Fruit fly (Drosophila melanogaster) whole organism, embryonic: ENCODE results near the gene RIOK2.

ENCODE experiments used
- CG10321 ChIP-seq: fragments of 200-800 bp; sonication (Bioruptor generic); IDR thresholded peaks from 2 replicates; pipeline ENCODE4 v1.3.6; 2022; ENCODE audit warnings: missing biosample characterization, missing genetic modification characterization
- CG12769 ChIP-seq: fragments of 200-800 bp; sonication (Bioruptor generic); optimal IDR thresholded peaks from 2 replicates; lab custom pipeline; 2019; ENCODE audit warnings: missing biosample characterization, mild to moderate bottlenecking, missing genetic modification characterization, moderate library complexity
- CG13296 ChIP-seq: fragments of 200-800 bp; sonication (Bioruptor generic); optimal IDR thresholded peaks from 3 replicates; lab custom pipeline; 2018; ENCODE audit warnings: missing biosample characterization, mild to moderate bottlenecking, missing genetic modification characterization
- CG14050 ChIP-seq: fragments of 200-800 bp; sonication (Bioruptor generic); IDR thresholded peaks from 3 replicates; pipeline ENCODE4 v1.3.6; 2022; ENCODE audit warnings: missing biosample characterization, missing genetic modification characterization
- CG14860 ChIP-seq: fragments of 200-800 bp; sonication (Bioruptor generic); IDR thresholded peaks from 3 replicates; pipeline ENCODE4 v1.3.6; 2022; ENCODE audit warnings: missing biosample characterization, missing genetic modification characterization; ENCODE audit not compliant: partially characterized antibody
- CG17829 ChIP-seq: fragments of 200-800 bp; optimal IDR thresholded peaks from 2 replicates; lab custom pipeline; 2019; ENCODE audit warnings: missing biosample characterization, mild to moderate bottlenecking, missing genetic modification characterization, moderate library complexity
- CG1832 ChIP-seq: fragments of 200-800 bp; sonication (Bioruptor generic); optimal IDR thresholded peaks from 2 replicates; lab custom pipeline; 2017; ENCODE audit warnings: missing biosample characterization, mild to moderate bottlenecking, missing genetic modification characterization, inconsistent platforms
- CG2678 ChIP-seq: fragments of 200-800 bp; sonication (Bioruptor generic); optimal IDR thresholded peaks from 3 replicates; lab custom pipeline; 2019; ENCODE audit warnings: missing biosample characterization, mild to moderate bottlenecking, missing genetic modification characterization, moderate library complexity
- CG31224 ChIP-seq: fragments of 200-800 bp; sonication (Bioruptor generic); IDR thresholded peaks from 2 replicates; pipeline ENCODE4 v1.3.6; 2022; ENCODE audit warnings: missing biosample characterization, missing genetic modification characterization
- CG33557 ChIP-seq: fragments of 200-800 bp; sonication (Bioruptor generic); optimal IDR thresholded peaks from 2 replicates; lab custom pipeline; 2019; ENCODE audit warnings: missing biosample characterization, mild to moderate bottlenecking, missing genetic modification characterization, moderate library complexity
- CG4404 ChIP-seq: fragments of 200-800 bp; sonication (Bioruptor generic); IDR thresholded peaks from 2 replicates; pipeline ENCODE4 v1.3.6; 2022; ENCODE audit warnings: missing biosample characterization, missing genetic modification characterization
- CG6254 ChIP-seq: fragments of 200-800 bp; sonication (Bioruptor generic); optimal IDR thresholded peaks from 3 replicates; lab custom pipeline; 2017; ENCODE audit warnings: mild to moderate bottlenecking, missing biosample characterization, missing genetic modification reagents, missing genetic modification characterization
- CG7745 ChIP-seq: fragments of 200-800 bp; sonication (Bioruptor generic); optimal IDR thresholded peaks from 2 replicates; lab custom pipeline; 2018; ENCODE audit warnings: missing biosample characterization, mild to moderate bottlenecking, missing genetic modification characterization, moderate library complexity
- CG9932 ChIP-seq: fragments of 200-800 bp; sonication (Bioruptor generic); IDR thresholded peaks from 2 replicates; pipeline ENCODE4 v1.3.6; 2022; ENCODE audit warnings: missing biosample characterization, missing genetic modification characterization
- Dll ChIP-seq: fragments of 200-800 bp; sonication (Bioruptor generic); IDR thresholded peaks from 4 replicates; pipeline ENCODE4 v1.3.6; 2022; ENCODE audit warnings: missing biosample characterization, missing genetic modification characterization; ENCODE audit not compliant: partially characterized antibody
- Doc2 ChIP-seq: fragments of 200-800 bp; sonication (Bioruptor generic); IDR thresholded peaks from 2 replicates; pipeline ENCODE4 v1.3.6; 2022; ENCODE audit warnings: missing biosample characterization, missing genetic modification characterization
- ERR ChIP-seq: fragments of 200-800 bp; sonication (Bioruptor generic); optimal IDR thresholded peaks from 2 replicates; lab custom pipeline; 2016; ENCODE audit warnings: missing biosample characterization, missing genetic modification characterization
- Gsc ChIP-seq: fragments of 200-800 bp; sonication (Bioruptor generic); IDR thresholded peaks from 2 replicates; pipeline ENCODE4 v1.3.6; 2022; ENCODE audit warnings: missing biosample characterization, missing genetic modification characterization
- HLHmδ ChIP-seq: fragments of 200-800 bp; sonication (Bioruptor generic); optimal IDR thresholded peaks from 2 replicates; lab custom pipeline; 2018; ENCODE audit warnings: missing biosample characterization, mild to moderate bottlenecking, missing genetic modification characterization, moderate library complexity
- Lim3 ChIP-seq: fragments of 200-800 bp; sonication (Bioruptor generic); IDR thresholded peaks from 2 replicates; pipeline ENCODE4 v1.3.6; 2022; ENCODE audit warnings: missing biosample characterization, missing genetic modification characterization
- MTF-1 ChIP-seq: fragments of 200-800 bp; sonication (Bioruptor generic); optimal IDR thresholded peaks from 2 replicates; lab custom pipeline; 2018; ENCODE audit warnings: missing biosample characterization, mild to moderate bottlenecking, missing genetic modification characterization, borderline replicate concordance
- Oaz ChIP-seq: fragments of 200-800 bp; sonication (Bioruptor generic); IDR thresholded peaks from 2 replicates; pipeline ENCODE4 v1.3.6; 2022; ENCODE audit warnings: missing biosample characterization, missing genetic modification characterization
- Stat92E ChIP-seq, 3 experiments: fragments of >200 bp in 2 of 3; fragments of 200-800 bp in 1 of 3; sonication (Bioruptor generic) in 1 of 3; optimal IDR thresholded peaks; 2 replicates each; lab custom pipeline; 2017 to 2019; ENCODE audit warnings: missing biosample characterization in 3 of 3, missing genetic modification characterization in 3 of 3, mild to moderate bottlenecking in 1 of 3, moderate library complexity in 1 of 3
- Xrp1 ChIP-seq: fragments of 200-800 bp; sonication (Bioruptor generic); IDR thresholded peaks from 2 replicates; pipeline ENCODE4 v1.3.6; 2022; ENCODE audit warnings: missing biosample characterization, missing genetic modification characterization
- bcd ChIP-seq: fragments of 200-800 bp; sonication (Bioruptor generic); optimal IDR thresholded peaks from 2 replicates; lab custom pipeline; 2017; ENCODE audit warnings: missing biosample characterization, mild to moderate bottlenecking, missing genetic modification characterization
- bowl ChIP-seq: fragments of 200-800 bp; sonication (Bioruptor generic); IDR thresholded peaks from 2 replicates; pipeline ENCODE4 v1.3.6; 2022; ENCODE audit warnings: missing biosample characterization, missing genetic modification characterization
- cas ChIP-seq: fragments of 200-800 bp; sonication (Bioruptor generic); IDR thresholded peaks from 2 replicates; pipeline ENCODE4 v1.3.6; 2022; ENCODE audit warnings: missing biosample characterization, missing genetic modification characterization
- ci ChIP-seq: fragments of 200-800 bp; sonication (Bioruptor generic); IDR thresholded peaks from 3 replicates; pipeline ENCODE4 v1.3.6; 2022; ENCODE audit warnings: missing biosample characterization, missing genetic modification characterization
- crp ChIP-seq, 2 experiments: fragments of 200-800 bp; sonication (Bioruptor generic); optimal IDR thresholded peaks; 2 replicates in 1 of 2; 3 replicates in 1 of 2; lab custom pipeline; 2017; ENCODE audit warnings: missing biosample characterization in 2 of 2, missing genetic modification characterization in 2 of 2, mild to moderate bottlenecking in 1 of 2, moderate library complexity in 1 of 2
- dimm ChIP-seq: fragments of 200-800 bp; sonication (Bioruptor generic); IDR thresholded peaks from 2 replicates; pipeline ENCODE4 v1.3.6; 2022; ENCODE audit warnings: missing biosample characterization, missing genetic modification characterization
- dysf ChIP-seq: fragments of 200-800 bp; sonication (Bioruptor generic); IDR thresholded peaks from 3 replicates; pipeline ENCODE4 v1.3.6; 2022; ENCODE audit warnings: missing biosample characterization, missing genetic modification characterization
- ewg ChIP-seq: fragments of 200-800 bp; sonication (Bioruptor generic); optimal IDR thresholded peaks from 3 replicates; lab custom pipeline; 2017; ENCODE audit warnings: mild to moderate bottlenecking, missing biosample characterization, missing genetic modification reagents, missing genetic modification characterization
- fd96Cb ChIP-seq: fragments of 200-800 bp; sonication (Bioruptor generic); optimal IDR thresholded peaks from 2 replicates; lab custom pipeline; 2018; ENCODE audit warnings: missing biosample characterization, mild to moderate bottlenecking, missing genetic modification characterization, moderate library complexity
- gcm2 ChIP-seq: fragments of 200-800 bp; sonication (Bioruptor generic); optimal IDR thresholded peaks from 2 replicates; lab custom pipeline; 2016; ENCODE audit warnings: missing biosample characterization, missing genetic modification characterization
- hkb ChIP-seq, 2 experiments: fragments of 200-800 bp in 1 of 2; fragments of >200 bp in 1 of 2; sonication (Bioruptor generic) in 1 of 2; IDR thresholded peaks in 1 of 2; optimal IDR thresholded peaks in 1 of 2; 2 replicates each; pipeline versions ENCODE4 v1.3.6 to Lab custom; 2017 to 2022; ENCODE audit warnings: missing biosample characterization in 1 of 2, missing genetic modification characterization in 1 of 2
- ind ChIP-seq: fragments of 200-800 bp; sonication (Bioruptor generic); optimal IDR thresholded peaks from 3 replicates; lab custom pipeline; 2016; ENCODE audit warnings: missing biosample characterization, missing genetic modification characterization
- maf-S ChIP-seq: fragments of 200-800 bp; sonication (Bioruptor generic); optimal IDR thresholded peaks from 2 replicates; lab custom pipeline; 2016; ENCODE audit warnings: missing biosample characterization, missing genetic modification characterization
- nerfin-1 ChIP-seq: fragments of 200-800 bp; sonication (Bioruptor generic); optimal IDR thresholded peaks from 3 replicates; lab custom pipeline; 2019; ENCODE audit warnings: missing biosample characterization, mild to moderate bottlenecking, missing genetic modification characterization, moderate library complexity
- otp ChIP-seq: fragments of 200-800 bp; sonication (Bioruptor generic); IDR thresholded peaks from 3 replicates; pipeline ENCODE4, ENCODE4 v1.3.6; 2022; ENCODE audit warnings: missing biosample characterization, missing genetic modification characterization
- pb ChIP-seq: fragments of 200-800 bp; sonication (Bioruptor generic); optimal IDR thresholded peaks from 3 replicates; lab custom pipeline; 2016; ENCODE audit warnings: missing biosample characterization, missing genetic modification characterization
- pita ChIP-seq: fragments of 200-800 bp; sonication (Bioruptor generic); optimal IDR thresholded peaks from 2 replicates; lab custom pipeline; 2017; ENCODE audit warnings: missing biosample characterization, mild to moderate bottlenecking, missing genetic modification characterization
- psq ChIP-seq: fragments of 200-800 bp; sonication (Bioruptor generic); optimal IDR thresholded peaks from 2 replicates; lab custom pipeline; 2017; ENCODE audit warnings: missing biosample characterization, missing genetic modification characterization
- ranshi ChIP-seq: fragments of 200-800 bp; sonication (Bioruptor generic); IDR thresholded peaks from 2 replicates; pipeline ENCODE4 v1.3.6; 2022; ENCODE audit warnings: missing biosample characterization, missing genetic modification characterization
- schlank ChIP-seq: fragments of 200-800 bp; sonication (Bioruptor generic); optimal IDR thresholded peaks from 2 replicates; lab custom pipeline; 2018; ENCODE audit warnings: missing biosample characterization, mild to moderate bottlenecking, missing genetic modification characterization
- sd ChIP-seq: fragments of 200-800 bp; sonication (Bioruptor generic); optimal IDR thresholded peaks from 3 replicates; lab custom pipeline; 2018; ENCODE audit warnings: missing biosample characterization, mild to moderate bottlenecking, missing genetic modification characterization, moderate library complexity
- sisA ChIP-seq: fragments of 200-800 bp; sonication (Bioruptor generic); IDR thresholded peaks from 2 replicates; pipeline ENCODE4 v1.3.6; 2022; ENCODE audit warnings: missing biosample characterization, missing genetic modification characterization
- so ChIP-seq: fragments of 200-800 bp; sonication (Bioruptor generic); IDR thresholded peaks from 3 replicates; pipeline ENCODE4 v1.3.6; 2022; ENCODE audit warnings: missing biosample characterization, missing genetic modification characterization
- stc ChIP-seq: fragments of 200-800 bp; sonication (Bioruptor generic); IDR thresholded peaks from 2 replicates; pipeline ENCODE4 v1.3.6; 2022; ENCODE audit warnings: missing biosample characterization, missing genetic modification characterization
- vfl ChIP-seq: fragments of 200-800 bp; sonication (Bioruptor generic); optimal IDR thresholded peaks from 2 replicates; lab custom pipeline; 2016; ENCODE audit warnings: missing biosample characterization, missing genetic modification characterization
- zen2 ChIP-seq: fragments of 200-800 bp; sonication (Bioruptor generic); IDR thresholded peaks from 3 replicates; pipeline ENCODE4 v1.3.6; 2022; ENCODE audit warnings: missing biosample characterization, missing genetic modification characterization; ENCODE audit not compliant: partially characterized antibody

Gene RIOK2

DNA sequence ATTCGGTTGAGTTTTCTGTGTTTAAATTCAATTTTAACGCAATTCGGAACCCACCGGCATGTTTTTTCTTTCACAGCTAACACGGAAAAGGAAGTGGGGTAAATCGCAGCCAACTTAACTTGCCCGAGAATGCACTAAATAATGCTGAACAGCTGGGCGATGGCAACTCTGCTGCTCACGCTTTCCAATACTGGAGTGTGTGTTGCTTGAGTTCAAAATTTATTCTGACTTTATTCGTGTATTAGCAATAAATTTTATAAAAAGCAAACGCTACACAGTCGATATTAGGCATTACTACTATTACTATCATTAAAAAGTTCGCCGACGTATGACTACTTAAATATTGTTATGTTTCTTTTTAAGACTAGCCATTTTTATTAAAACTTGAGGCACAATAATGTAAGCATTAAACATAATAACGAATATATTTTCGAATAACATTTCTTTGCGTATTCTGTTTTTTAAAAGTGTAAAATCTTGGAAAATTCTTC, 18.2 kb upstream of the RIOK2 start, which contains the start of the genes RpS27 and Nup37 (continued):
- TF ChIP-seq cas (GFP tag; lab: Robert Waterston, UW) (peak; percentile 91), CG12769 (tag; lab: Kevin White, UChicago) (peak; percentile 98), ranshi (GFP tag; lab: Robert Waterston, UW) (peak; percentile 96), CG14860 (GFP tag; lab: Robert Waterston, UW) (no peak), otp (peak; percentile 98), stc (GFP tag; lab: Robert Waterston, UW) (peak; percentile 93), MTF-1 (GFP tag; lab: Kevin White, UChicago) (peak; percentile 99), Lim3 (GFP tag; lab: Robert Waterston, UW) (peak; percentile 68; the same call in 1 of the 2 replicates), ERR (peak; percentile 90), psq (GFP tag; lab: Kevin White, UChicago) (peak; percentile 94), Dll (GFP tag; lab: Robert Waterston, UW) (no peak), Xrp1 (GFP tag; lab: Robert Waterston, UW) (peak; percentile 62), hkb (optimal IDR thresholded peaks at IDR 0.05; lab: Kevin White, UChicago) (no peak), hkb (GFP tag; IDR thresholded peaks at IDR 0.05; lab: Robert Waterston, UW) (peak; percentile 94), vfl (peak; percentile 98), Stat92E (GFP tag; optimal IDR thresholded peaks at IDR 0.05; lab: Kevin White, UChicago) (peak in 1 of 3 experiments; percentile 82), bcd (GFP tag; lab: Kevin White, UChicago) (peak; percentile 100), Doc2 (GFP tag; lab: Robert Waterston, UW) (peak; percentile 94), ewg (GFP tag; lab: Kevin White, UChicago) (peak; percentile 95), CG33557 (peak; percentile 96), nerfin-1 (tag; lab: Kevin White, UChicago) (peak; percentile 94), CG14050 (GFP tag; lab: Robert Waterston, UW) (peak; percentile 93), dimm (GFP tag; lab: Robert Waterston, UW) (peak; percentile 92), Gsc (peak; percentile 83; the same call in 1 of the 2 replicates), pita (GFP tag; lab: Kevin White, UChicago) (no peak), gcm2 (GFP tag; lab: Kevin White, UChicago) (peak; percentile 98), CG1832 (GFP tag; lab: Kevin White, UChicago) (no peak), CG7745 (peak; percentile 83), Oaz (GFP tag; lab: Robert Waterston, UW) (peak; percentile 92), dysf (GFP tag; lab: Robert Waterston, UW) (peak; percentile 96), so (GFP tag; lab: Robert Waterston, UW) (peak; percentile 95), fd96Cb (peak; percentile 91), zen2 (GFP tag; lab: Robert Waterston, UW) (no peak), schlank (tag; lab: Kevin White, UChicago) (peak; percentile 99), CG6254 (GFP tag; lab: Kevin White, UChicago) (peak; percentile 89), pb (GFP tag; lab: Kevin White, UChicago) (peak; percentile 99), HLHmδ (GFP tag; lab: Kevin White, UChicago) (peak; percentile 100), bowl (GFP tag; lab: Robert Waterston, UW) (peak; percentile 88), CG2678 (tag; lab: Kevin White, UChicago) (peak; percentile 92), CG9932 (GFP tag; lab: Robert Waterston, UW) (peak; percentile 98), maf-S (GFP tag; lab: Kevin White, UChicago) (peak; percentile 98), CG13296 (GFP tag; lab: Kevin White, UChicago) (peak; percentile 98), CG17829 (tag; lab: Kevin White, UChicago) (peak; percentile 94), sd (tag; lab: Kevin White, UChicago) (peak; percentile 83), ci (GFP tag; lab: Robert Waterston, UW) (peak; percentile 99), CG4404 (GFP tag; lab: Robert Waterston, UW) (peak; percentile 89), crp (GFP tag; optimal IDR thresholded peaks at IDR 0.05; lab: Kevin White, UChicago) (peak; percentile 47 to 90), CG31224 (GFP tag; lab: Robert Waterston, UW) (peak; percentile 93), ind (GFP tag; lab: Kevin White, UChicago) (peak; percentile 96), CG10321 (GFP tag; lab: Robert Waterston, UW) (peak; percentile 84), sisA (GFP tag; lab: Robert Waterston, UW) (peak; percentile 95)
